Worm (Caenorhabditis elegans) whole organism, L1 larva: ENCODE measurements around the gene R05G6.10.

Experiments
- C04F5.9 ChIP-seq: sonication (generic microtip); optimal IDR thresholded peaks from 2 replicates; lab custom pipeline; 2016; ENCODE audit warnings: missing genetic modification characterization, missing compliant biosample characterization
- Y116A8C.19 ChIP-seq: sonication (generic microtip); optimal IDR thresholded peaks from 2 replicates; lab custom pipeline; 2016; ENCODE audit warnings: missing compliant biosample characterization, missing genetic modification characterization, borderline replicate concordance
- alr-1 ChIP-seq: fragments of 200-800 bp; sonication (Bioruptor generic); optimal IDR thresholded peaks from 2 replicates; lab custom pipeline; 2018; ENCODE audit warnings: borderline replicate concordance, mild to moderate bottlenecking, missing genetic modification characterization, missing compliant biosample characterization
- ama-1 ChIP-seq: fragments of 150-350 bp; optimal IDR thresholded peaks from 2 replicates; lab custom pipeline; 2014
- blmp-1 ChIP-seq: fragments of 150-350 bp; optimal IDR thresholded peaks from 2 replicates; lab custom pipeline; 2014; ENCODE audit warnings: missing biosample characterization, missing genetic modification characterization
- ceh-63 ChIP-seq: fragments of 200-800 bp; sonication (Bioruptor generic); optimal IDR thresholded peaks from 2 replicates; lab custom pipeline; 2018; ENCODE audit warnings: mild to moderate bottlenecking, missing genetic modification characterization, missing compliant biosample characterization
- ceh-8 ChIP-seq: fragments of 200-800 bp; sonication (Bioruptor generic); optimal IDR thresholded peaks from 2 replicates; lab custom pipeline; 2018; ENCODE audit warnings: mild to moderate bottlenecking, missing genetic modification characterization, moderate library complexity, missing compliant biosample characterization
- ceh-82 ChIP-seq, 3 experiments: fragments of 150-350 bp in 1 of 3; sonication (generic microtip) in 2 of 3; optimal IDR thresholded peaks; 2 replicates each; lab custom pipeline; 2014 to 2017; ENCODE audit warnings: missing biosample characterization in 3 of 3, missing genetic modification characterization in 3 of 3
- ceh-88 ChIP-seq: fragments of 200-800 bp; sonication (Bioruptor generic); IDR thresholded peaks from 2 replicates; pipeline ENCODE4 v1.3.6; 2022; ENCODE audit warnings: missing genetic modification characterization, missing compliant biosample characterization
- ceh-90 ChIP-seq: sonication (generic microtip); optimal IDR thresholded peaks from 2 replicates; lab custom pipeline; 2016; ENCODE audit warnings: missing genetic modification characterization, missing compliant biosample characterization
- dsc-1 ChIP-seq: sonication (generic microtip); optimal IDR thresholded peaks from 2 replicates; lab custom pipeline; 2016; ENCODE audit warnings: mild to moderate bottlenecking, missing genetic modification characterization, missing compliant biosample characterization
- efl-3 ChIP-seq: fragments of 200-800 bp; sonication (Bioruptor generic); optimal IDR thresholded peaks from 2 replicates; lab custom pipeline; 2018; ENCODE audit warnings: mild to moderate bottlenecking, missing genetic modification characterization, missing compliant biosample characterization
- egl-13 ChIP-seq: sonication (generic microtip); optimal IDR thresholded peaks from 2 replicates; lab custom pipeline; 2016; ENCODE audit warnings: missing genotype, missing genetic modification reagents, missing genetic modification characterization, missing compliant biosample characterization
- egl-27 ChIP-seq, 2 experiments: fragments of 150-350 bp in 1 of 2; sonication (generic microtip); optimal IDR thresholded peaks; 3 replicates each; lab custom pipeline; 2017 to 2018; ENCODE audit warnings: missing biosample characterization in 2 of 2, missing genetic modification characterization in 2 of 2, missing genetic modification reagents in 2 of 2
- elt-2 ChIP-seq: sonication (generic microtip); optimal IDR thresholded peaks from 2 replicates; lab custom pipeline; 2016; ENCODE audit warnings: missing genetic modification characterization, mild to moderate bottlenecking, inconsistent platforms, missing compliant biosample characterization, missing genetic modification reagents
- ets-5 ChIP-seq: fragments of 200-800 bp; sonication (Bioruptor generic); IDR thresholded peaks from 2 replicates; pipeline ENCODE4 v1.3.6; 2022; ENCODE audit warnings: missing genetic modification characterization, missing compliant biosample characterization
- fkh-4 ChIP-seq: sonication (generic microtip); optimal IDR thresholded peaks from 2 replicates; lab custom pipeline; 2016; ENCODE audit warnings: missing compliant biosample characterization, missing genetic modification characterization, borderline replicate concordance
- fos-1 ChIP-seq: fragments of 150-350 bp; optimal IDR thresholded peaks from 2 replicates; lab custom pipeline; 2014; ENCODE audit warnings: missing biosample characterization, missing genetic modification characterization
- hpl-2 ChIP-seq: fragments of 150-350 bp; optimal IDR thresholded peaks from 2 replicates; lab custom pipeline; 2014; ENCODE audit warnings: missing biosample characterization, missing genetic modification reagents, missing genetic modification characterization
- irx-1 ChIP-seq: sonication (generic microtip); optimal IDR thresholded peaks from 2 replicates; lab custom pipeline; 2016; ENCODE audit warnings: missing genetic modification characterization, missing compliant biosample characterization
- isw-1 ChIP-seq: fragments of 200-800 bp; sonication (Bioruptor generic); IDR thresholded peaks from 2 replicates; pipeline ENCODE4 v1.3.6; 2022; ENCODE audit warnings: missing genetic modification characterization, missing compliant biosample characterization
- lin-14 ChIP-seq: fragments of 200-800 bp; sonication (Bioruptor generic); optimal IDR thresholded peaks from 2 replicates; lab custom pipeline; 2018; ENCODE audit warnings: mild to moderate bottlenecking, missing genetic modification characterization, moderate library complexity, missing compliant biosample characterization
- lin-15B ChIP-seq: fragments of 150-350 bp; sonication (generic microtip); optimal IDR thresholded peaks from 3 replicates; lab custom pipeline; 2014; ENCODE audit warnings: missing biosample characterization, missing genetic modification characterization
- lin-39 ChIP-seq: fragments of 150-350 bp; optimal IDR thresholded peaks from 2 replicates; lab custom pipeline; 2014; ENCODE audit warnings: missing biosample characterization, missing genetic modification reagents, missing genetic modification characterization
- lir-3 ChIP-seq: sonication (generic microtip); optimal IDR thresholded peaks from 2 replicates; lab custom pipeline; 2016; ENCODE audit warnings: mild to moderate bottlenecking, missing genetic modification characterization, moderate library complexity, missing compliant biosample characterization; ENCODE audit not compliant: poor library complexity
- mab-9 ChIP-seq: fragments of 200-800 bp; sonication (Bioruptor generic); IDR thresholded peaks from 2 replicates; pipeline ENCODE4 v1.3.6; 2022; ENCODE audit warnings: missing genetic modification reagents, missing genetic modification characterization, missing compliant biosample characterization
- mdl-1 ChIP-seq, 2 experiments: fragments of 150-350 bp; optimal IDR thresholded peaks; 2 replicates each; lab custom pipeline; 2014 to 2017; ENCODE audit warnings: missing biosample characterization in 2 of 2, missing genetic modification characterization in 2 of 2, inconsistent platforms in 1 of 2
- mef-2 ChIP-seq: fragments of 150-350 bp; optimal IDR thresholded peaks from 2 replicates; lab custom pipeline; 2014; ENCODE audit warnings: missing biosample characterization, missing genetic modification characterization
- mep-1 ChIP-seq: fragments of 150-350 bp; optimal IDR thresholded peaks from 2 replicates; lab custom pipeline; 2014; ENCODE audit warnings: missing biosample characterization, missing genetic modification characterization
- nhr-19 ChIP-seq: fragments of 200-800 bp; sonication (Bioruptor generic); conservative IDR thresholded peaks from 2 replicates; pipeline ENCODE4 v1.3.6; 2022; ENCODE audit warnings: missing genetic modification characterization, missing compliant biosample characterization
- nhr-237 ChIP-seq: fragments of 150-350 bp; optimal IDR thresholded peaks from 2 replicates; lab custom pipeline; 2014; ENCODE audit warnings: missing biosample characterization, missing genetic modification characterization
- nhr-28 ChIP-seq: fragments of 150-350 bp; optimal IDR thresholded peaks from 2 replicates; lab custom pipeline; 2014; ENCODE audit warnings: missing biosample characterization, missing genetic modification characterization
- nhr-47 ChIP-seq: sonication (generic microtip); optimal IDR thresholded peaks from 2 replicates; lab custom pipeline; 2016; ENCODE audit warnings: mild to moderate bottlenecking, missing genetic modification characterization, moderate library complexity, missing compliant biosample characterization
- nhr-71 ChIP-seq: sonication (generic microtip); optimal IDR thresholded peaks from 2 replicates; lab custom pipeline; 2016; ENCODE audit warnings: mild to moderate bottlenecking, missing genetic modification characterization, moderate library complexity, missing compliant biosample characterization
- nhr-76 ChIP-seq: sonication (generic microtip); optimal IDR thresholded peaks from 2 replicates; lab custom pipeline; 2017; ENCODE audit warnings: missing biosample characterization, missing genetic modification characterization
- nhr-77 ChIP-seq: fragments of 150-350 bp; optimal IDR thresholded peaks from 2 replicates; lab custom pipeline; 2014; ENCODE audit warnings: missing biosample characterization, missing genetic modification characterization
- nhr-84 ChIP-seq: sonication (generic microtip); optimal IDR thresholded peaks from 2 replicates; lab custom pipeline; 2017; ENCODE audit warnings: missing biosample characterization, missing genetic modification characterization
- nhr-85 ChIP-seq: sonication (generic microtip); peaks from one replicate; lab custom pipeline; 2016; ENCODE audit warnings: missing genetic modification characterization, inconsistent platforms, missing compliant biosample characterization
- pqm-1 ChIP-seq: sonication (generic microtip); optimal IDR thresholded peaks from 3 replicates; lab custom pipeline; 2017; ENCODE audit warnings: missing biosample characterization, missing genetic modification characterization
- rnt-1 ChIP-seq: sonication (generic microtip); optimal IDR thresholded peaks from 2 replicates; lab custom pipeline; 2016; ENCODE audit warnings: mild to moderate bottlenecking, missing genetic modification characterization, moderate library complexity, missing compliant biosample characterization
- skn-1 ChIP-seq: fragments of 150-350 bp; optimal IDR thresholded peaks from 2 replicates; lab custom pipeline; 2014; ENCODE audit warnings: missing biosample characterization, missing genetic modification characterization
- sox-4 ChIP-seq: sonication (generic microtip); optimal IDR thresholded peaks from 2 replicates; lab custom pipeline; 2016; ENCODE audit warnings: missing genetic modification characterization, missing compliant biosample characterization
- sptf-1 ChIP-seq: fragments of 150-350 bp; optimal IDR thresholded peaks from 2 replicates; lab custom pipeline; 2014; ENCODE audit warnings: missing biosample characterization, missing genetic modification characterization
- swsn-7 ChIP-seq: sonication (generic microtip); optimal IDR thresholded peaks from 2 replicates; lab custom pipeline; 2016; ENCODE audit warnings: missing genetic modification characterization, missing compliant biosample characterization
- tbx-2 ChIP-seq: sonication (generic microtip); optimal IDR thresholded peaks from 2 replicates; lab custom pipeline; 2016; ENCODE audit warnings: missing genetic modification characterization, missing compliant biosample characterization
- unc-130 ChIP-seq: fragments of 150-350 bp; optimal IDR thresholded peaks from 2 replicates; lab custom pipeline; 2017; ENCODE audit warnings: missing biosample characterization, missing genetic modification characterization, inconsistent platforms
- unc-30 ChIP-seq: sonication (generic microtip); optimal IDR thresholded peaks from 2 replicates; lab custom pipeline; 2017; ENCODE audit warnings: missing biosample characterization, missing genetic modification characterization
- unc-62 ChIP-seq: fragments of 150-350 bp; optimal IDR thresholded peaks from 2 replicates; lab custom pipeline; 2014; ENCODE audit warnings: missing biosample characterization, missing genetic modification reagents, missing genetic modification characterization
- unc-86 ChIP-seq: sonication (generic microtip); optimal IDR thresholded peaks from 2 replicates; lab custom pipeline; 2016; ENCODE audit warnings: missing genetic modification characterization, missing compliant biosample characterization
- xbp-1 ChIP-seq: sonication (generic microtip); optimal IDR thresholded peaks from 2 replicates; lab custom pipeline; 2016; ENCODE audit warnings: missing genetic modification characterization, missing compliant biosample characterization
- zag-1 ChIP-seq: fragments of 150-350 bp; optimal IDR thresholded peaks from 2 replicates; lab custom pipeline; 2014; ENCODE audit warnings: missing biosample characterization, missing genetic modification characterization
- zip-4 ChIP-seq: fragments of 200-800 bp; sonication (Bioruptor generic); optimal IDR thresholded peaks from 2 replicates; lab custom pipeline; 2018; ENCODE audit warnings: mild to moderate bottlenecking, missing genetic modification characterization, moderate library complexity, missing compliant biosample characterization
- ztf-4 ChIP-seq: fragments of 150-350 bp; optimal IDR thresholded peaks from 2 replicates; lab custom pipeline; 2014; ENCODE audit warnings: missing biosample characterization, missing genetic modification characterization

R05G6.10 gene

ce11 chrIV:7552958-7553553, 10.7 kb upstream of the R05G6.10 start, which contains the start of gene dif-1:
Gene dif-1, minus strand, starts transcription at chrIV:7553008.
- TF ChIP-seq nhr-71 (peak; percentile 30), pqm-1 (tag; lab: Kevin White, UChicago) (no peak), sptf-1 (tag; lab: Kevin White, UChicago) (no peak), nhr-28 (tag; lab: Kevin White, UChicago) (no peak), nhr-77 (tag; lab: Kevin White, UChicago) (no peak), xbp-1 (no peak), tbx-2 (tag; lab: Kevin White, UChicago) (no peak), ceh-8 (no peak), lin-14 (peak; percentile 73), unc-86 (tag; lab: Kevin White, UChicago) (no peak), irx-1 (no peak), C04F5.9 (tag; lab: Kevin White, UChicago) (no peak), ceh-63 (GFP tag; lab: Kevin White, UChicago) (no peak), nhr-47 (tag; lab: Kevin White, UChicago) (no peak), rnt-1 (tag; lab: Kevin White, UChicago) (peak; percentile 31), ets-5 (GFP tag; lab: Robert Waterston, UW) (no peak), egl-13 (tag; lab: Kevin White, UChicago) (no peak), unc-130 (tag; lab: Kevin White, UChicago) (no peak), mef-2 (no peak), fos-1 (tag; lab: Kevin White, UChicago) (no peak), swsn-7 (no peak), nhr-84 (tag; lab: Kevin White, UChicago) (no peak), lin-39 (tag; lab: Kevin White, UChicago) (no peak), nhr-85 (no peak), unc-62 (no peak), sox-4 (tag; lab: Kevin White, UChicago) (no peak), ama-1 (lab: Kevin White, UChicago) (no peak), efl-3 (no peak), lin-15B (tag; lab: Kevin White, UChicago) (no peak), nhr-76 (tag; lab: Kevin White, UChicago) (no peak), zag-1 (tag; lab: Kevin White, UChicago) (no peak), isw-1 (GFP tag; lab: Robert Waterston, UW) (no peak), elt-2 (tag; lab: Kevin White, UChicago) (peak; percentile 65), skn-1 (no peak), lir-3 (tag; lab: Kevin White, UChicago) (no peak), mdl-1 (tag; optimal IDR thresholded peaks at IDR 0.05; lab: Kevin White, UChicago) (no peak), mab-9 (GFP tag; lab: Robert Waterston, UW) (no peak), ceh-90 (no peak), fkh-4 (tag; lab: Kevin White, UChicago) (no peak), hpl-2 (GFP tag; lab: Kevin White, UChicago) (no peak), dsc-1 (tag; lab: Kevin White, UChicago) (no peak), nhr-19 (GFP tag; lab: Robert Waterston, UW) (no peak; the same call in 1 of the 2 replicates), mep-1 (tag; lab: Kevin White, UChicago) (peak; percentile 5), Y116A8C.19 (tag; lab: Kevin White, UChicago) (no peak), ztf-4 (tag; lab: Kevin White, UChicago) (no peak), nhr-237 (tag; lab: Kevin White, UChicago) (no peak), ceh-82 (tag; optimal IDR thresholded peaks at IDR 0.05; lab: Kevin White, UChicago) (no peak), blmp-1 (peak; percentile 56), egl-27 (tag; optimal IDR thresholded peaks at IDR 0.05; lab: Kevin White, UChicago) (no peak), ceh-88 (no peak), alr-1 (tag; lab: Kevin White, UChicago) (no peak), unc-30 (no peak), zip-4 (GFP tag; lab: Kevin White, UChicago) (no peak)
